Worm (Caenorhabditis elegans): ENCODE measurements around the gene amt-2.

amt-2 gene

DNA sequence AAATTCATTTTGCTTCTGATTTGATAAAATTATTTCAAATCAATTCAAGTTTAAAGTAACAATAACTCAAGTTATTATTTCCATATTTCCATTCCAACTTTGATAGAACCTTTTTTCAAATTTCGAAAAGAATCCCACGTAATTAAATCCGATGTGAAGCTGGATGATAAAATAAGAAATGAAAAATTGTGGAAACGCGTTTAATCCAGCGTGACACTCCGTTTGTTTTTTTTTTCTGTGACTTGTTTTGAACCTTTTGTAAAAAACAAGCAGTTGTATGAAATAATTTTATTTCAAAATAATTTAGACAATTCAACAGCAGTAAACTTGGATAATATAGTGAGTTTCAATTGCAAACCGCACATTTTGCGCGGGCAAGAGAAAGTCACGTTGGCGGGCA lies 10.4 kb downstream of the amt-2 start, which contains the start of gene F49E11.7:
Gene F49E11.7 (plus strand): TSS at position 301 of the 400 bp plus-strand sequence.
- TF ChIP-seq ctbp-1 (GFP tag; IDR thresholded peaks at IDR 0.05) (no peak), hlh-11 (tag; optimal IDR thresholded peaks at IDR 0.05) (no peak), lin-15B (tag; optimal IDR thresholded peaks at IDR 0.05) (no peak), sdz-12 (GFP tag; optimal IDR thresholded peaks at IDR 0.05) (no peak)

- TF ChIP-seq sdz-12 (GFP tag; optimal IDR thresholded peaks at IDR 0.05) (no peak), lin-15B (tag; optimal IDR thresholded peaks at IDR 0.05) (no peak), ctbp-1 (GFP tag; IDR thresholded peaks at IDR 0.05) (no peak)
Measured at ce11 chrIV:13056026-13056425, 13.8 kb downstream of the amt-2 start, which contains the start of gene scl-1. scl-1 (plus strand) TSS chrIV:13056326.

ce11 chrIV:13057418-13057817 lies 15.2 kb downstream of the amt-2 start, which contains the start of gene scl-2:
scl-2 (plus strand) TSS chrIV:13057710.
- TF ChIP-seq mdt-29 (GFP tag; IDR thresholded peaks at IDR 0.05) (no peak), F44E2.7 (GFP tag; IDR thresholded peaks at IDR 0.05) (no peak), spr-3 (GFP tag; optimal IDR thresholded peaks at IDR 0.05) (no peak), nhr-42 (GFP tag; IDR thresholded peaks at IDR 0.05) (no peak), pqm-1 (tag; optimal IDR thresholded peaks at IDR 0.05) (peak; percentile 99), hlh-30 (tag; optimal IDR thresholded peaks at IDR 0.05; ENCODE audit: insufficient read depth) (peak; percentile 70), dmd-6 (GFP tag; IDR thresholded peaks at IDR 0.05) (peak; percentile 92), nhr-77 (tag; optimal IDR thresholded peaks at IDR 0.05) (peak; percentile 95), hlh-11 (tag; optimal IDR thresholded peaks at IDR 0.05) (peak; percentile 87), D1046.2 (GFP tag; IDR thresholded peaks at IDR 0.05) (no peak), pha-4 (GFP tag; IDR thresholded peaks at IDR 0.05) (no peak), pha-4 (tag; optimal IDR thresholded peaks at IDR 0.05) (no peak), mes-2 (tag; optimal IDR thresholded peaks at IDR 0.05; ENCODE audit: poor library complexity, severe bottlenecking) (peak; percentile 20), vab-7 (GFP tag; IDR thresholded peaks at IDR 0.05) (no peak), duxl-1 (tag; optimal IDR thresholded peaks at IDR 0.05; ENCODE audit: poor library complexity) (no peak), dve-1 (tag; optimal IDR thresholded peaks at IDR 0.05; ENCODE audit: insufficient read depth) (peak; percentile 88), gei-8 (GFP tag; optimal IDR thresholded peaks at IDR 0.05) (no peak), F37D6.2 (tag; optimal IDR thresholded peaks at IDR 0.05) (no peak), lin-1 (GFP tag; IDR thresholded peaks at IDR 0.05) (peak; percentile 75; the same call in 1 of the 2 replicates), aha-1 (tag) (peak; percentile 63), nhr-6 (tag; optimal IDR thresholded peaks at IDR 0.05) (peak; percentile 74), mxl-2 (GFP tag; conservative IDR thresholded peaks at IDR 0.05) (no peak), php-3 (GFP tag; IDR thresholded peaks at IDR 0.05) (peak; percentile 87), Y48G9A.11 (GFP tag; IDR thresholded peaks at IDR 0.05) (no peak), dmd-9 (GFP tag; IDR thresholded peaks at IDR 0.05) (no peak), lin-15B (tag; optimal IDR thresholded peaks at IDR 0.05) (no peak), arid-1 (GFP tag; conservative IDR thresholded peaks at IDR 0.05) (no peak), nhr-102 (tag; optimal IDR thresholded peaks at IDR 0.05) (no peak), nhr-28 (tag; optimal IDR thresholded peaks at IDR 0.05) (peak; percentile 95), ama-1 (optimal IDR thresholded peaks at IDR 0.05) (peak; percentile 50), daf-16 (GFP tag; optimal IDR thresholded peaks at IDR 0.05) (no peak), daf-16 (tag; optimal IDR thresholded peaks at IDR 0.05) (peak; percentile 99)

- TF ChIP-seq aha-1 (tag) = peak; percentile 20
- no peak for TF ChIP-seq lsy-2 (tag; optimal IDR thresholded peaks at IDR 0.05)
- no peak for TF ChIP-seq T20F7.1 (GFP tag; optimal IDR thresholded peaks at IDR 0.05)
Measured at ce11 chrIV:13059284-13059683, 17.1 kb downstream of the amt-2 start, which contains the start of gene scl-3. scl-3 (plus strand) TSS chrIV:13059584.

All from whole organism, L4 larva.